Worm (Caenorhabditis elegans): ENCODE results near the gene C04F5.2.

- TF ChIP-seq pha-2 (tag; optimal IDR thresholded peaks at IDR 0.05) = no peak
- no peak for TF ChIP-seq sox-4 (tag; optimal IDR thresholded peaks at IDR 0.05)
- no peak for TF ChIP-seq pag-3 (tag; optimal IDR thresholded peaks at IDR 0.05; ENCODE audit: borderline replicate concordance)
- no peak for TF ChIP-seq C08G9.2 (tag; optimal IDR thresholded peaks at IDR 0.05)
- no peak for TF ChIP-seq madf-2 (tag; optimal IDR thresholded peaks at IDR 0.05)
- no peak for TF ChIP-seq ceh-31 (tag; optimal IDR thresholded peaks at IDR 0.05)
Observed at ce11 chrV:5119109-5119508, 22.2 kb upstream of the C04F5.2 start, which contains the start of gene C04F5.9.
